Worm (Caenorhabditis elegans): ENCODE measurements around the gene col-94.

DNA sequence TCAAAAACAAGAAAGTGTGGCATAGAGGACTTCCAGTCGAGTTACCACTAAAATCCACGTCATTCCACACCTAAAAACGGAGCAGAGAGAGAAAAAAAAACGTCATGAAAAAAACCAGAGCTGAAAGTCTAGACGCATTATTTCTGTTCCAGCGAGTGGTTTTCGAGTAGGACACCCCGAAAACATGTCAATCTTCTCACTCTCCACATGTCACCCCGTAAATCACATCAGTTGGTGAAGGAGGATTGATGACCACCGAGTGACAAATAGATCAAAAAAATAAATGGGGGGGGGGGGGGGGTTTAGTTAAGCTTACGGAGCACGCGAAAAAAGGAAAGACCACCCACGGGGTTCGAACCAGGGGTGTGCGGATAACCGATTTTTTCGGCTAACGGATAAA is 30.0 kb downstream of the col-94 start:
- TF ChIP-seq lin-15B (tag; optimal IDR thresholded peaks at IDR 0.05), result no peak
- no peak for TF ChIP-seq Y75B8A.6 (GFP tag; IDR thresholded peaks at IDR 0.05)
- no peak for TF ChIP-seq ZK546.5 (tag; optimal IDR thresholded peaks at IDR 0.05)
- no peak for TF ChIP-seq aly-2 (tag; optimal IDR thresholded peaks at IDR 0.05)
- TF ChIP-seq mxl-2 (GFP tag; conservative IDR thresholded peaks at IDR 0.05), result no peak
- TF ChIP-seq zag-1 (tag; optimal IDR thresholded peaks at IDR 0.05), result no peak
- no peak for TF ChIP-seq zip-2 (tag; optimal IDR thresholded peaks at IDR 0.05)
- TF ChIP-seq ztf-11 (tag; optimal IDR thresholded peaks at IDR 0.05), result no peak
- no peak for TF ChIP-seq daf-8 (GFP tag; IDR thresholded peaks at IDR 0.05)
- TF ChIP-seq snpc-4 (tag; optimal IDR thresholded peaks at IDR 0.05), result no peak
- no peak for TF ChIP-seq nhr-25 (tag; optimal IDR thresholded peaks at IDR 0.05; ENCODE audit: borderline replicate concordance, insufficient read depth)
